Worm (Caenorhabditis elegans) whole organism, early embryonic: ENCODE results near the gene fbxb-59.

ENCODE experiments used
- B0310.2 ChIP-seq: sonication (generic microtip); optimal IDR thresholded peaks from 2 replicates; lab custom pipeline; 2016; ENCODE audit warnings: mild to moderate bottlenecking, missing genetic modification characterization, missing compliant biosample characterization
- aly-1 ChIP-seq: sonication (generic microtip); optimal IDR thresholded peaks from 2 replicates; lab custom pipeline; 2016; ENCODE audit warnings: missing genetic modification characterization, missing compliant biosample characterization
- ama-1 ChIP-seq: fragments of 150-350 bp; optimal IDR thresholded peaks from 2 replicates; lab custom pipeline; 2014
- ceh-13 ChIP-seq: fragments of 200-800 bp; sonication (Bioruptor generic); optimal IDR thresholded peaks from 2 replicates; lab custom pipeline; 2018; ENCODE audit warnings: mild to moderate bottlenecking, missing genetic modification characterization, missing compliant biosample characterization
- flt-1 ChIP-seq: fragments of 200-800 bp; sonication (Bioruptor generic); IDR thresholded peaks from 2 replicates; pipeline ENCODE4 v1.3.6; 2022; ENCODE audit warnings: missing genetic modification characterization, missing compliant biosample characterization
- hmbx-1 ChIP-seq: sonication (generic microtip); optimal IDR thresholded peaks from 2 replicates; lab custom pipeline; 2016; ENCODE audit warnings: mild to moderate bottlenecking, missing genetic modification characterization, missing compliant biosample characterization
- hmg-4 ChIP-seq: fragments of 200-800 bp; sonication (Bioruptor generic); optimal IDR thresholded peaks from 2 replicates; lab custom pipeline; 2018; ENCODE audit warnings: mild to moderate bottlenecking, missing genetic modification characterization, missing compliant biosample characterization
- hnd-1 ChIP-seq: sonication (generic microtip); optimal IDR thresholded peaks from 2 replicates; lab custom pipeline; 2016; ENCODE audit warnings: missing genetic modification characterization, missing compliant biosample characterization
- scrt-1 ChIP-seq: fragments of 200-800 bp; sonication (Bioruptor generic); IDR thresholded peaks from 2 replicates; pipeline ENCODE4 v1.3.6; 2022; ENCODE audit warnings: missing genetic modification characterization, missing compliant biosample characterization
- sea-1 ChIP-seq: fragments of 200-800 bp; sonication (Bioruptor generic); conservative IDR thresholded peaks from 2 replicates; pipeline ENCODE4 v1.3.6; 2022; ENCODE audit warnings: missing genetic modification characterization, missing compliant biosample characterization
- tbx-11 ChIP-seq: fragments of 200-800 bp; sonication (Bioruptor generic); IDR thresholded peaks from 2 replicates; pipeline ENCODE4 v1.3.6; 2022; ENCODE audit warnings: missing genetic modification characterization, missing compliant biosample characterization
- tbx-37 ChIP-seq: fragments of 200-800 bp; sonication (Bioruptor generic); conservative IDR thresholded peaks from 2 replicates; pipeline ENCODE4 v1.3.6; 2022; ENCODE audit warnings: missing genetic modification reagents, missing genetic modification characterization, missing compliant biosample characterization
- tra-4 ChIP-seq: sonication (generic microtip); optimal IDR thresholded peaks from 2 replicates; lab custom pipeline; 2017; ENCODE audit warnings: missing genetic modification characterization, missing compliant biosample characterization

- TF ChIP-seq tbx-11 (GFP tag; lab: Robert Waterston, UW): no peak
- no peak for TF ChIP-seq scrt-1 (GFP tag; lab: Robert Waterston, UW)
- TF ChIP-seq ama-1 (lab: Kevin White, UChicago): no peak
- no peak for TF ChIP-seq B0310.2 (tag; lab: Kevin White, UChicago)
- TF ChIP-seq hmbx-1 (tag; lab: Kevin White, UChicago): no peak
- TF ChIP-seq sea-1 (GFP tag; lab: Robert Waterston, UW): no peak
- no peak for TF ChIP-seq ceh-13 (GFP tag; lab: Kevin White, UChicago)
- no peak for TF ChIP-seq hmg-4
- TF ChIP-seq tra-4 (tag; lab: Kevin White, UChicago): no peak
- no peak for TF ChIP-seq aly-1 (tag; lab: Kevin White, UChicago)
- TF ChIP-seq hnd-1 (tag; lab: Kevin White, UChicago): no peak
- TF ChIP-seq tbx-37 (GFP tag; lab: Robert Waterston, UW): no peak
- no peak for TF ChIP-seq flt-1 (GFP tag; lab: Robert Waterston, UW)
Observed at ce11 chrV:20182311-20182710, 23.7 kb downstream of the fbxb-59 start.
